Fruit fly (Drosophila melanogaster): ENCODE data around the gene waw.

Gene waw

DNA sequence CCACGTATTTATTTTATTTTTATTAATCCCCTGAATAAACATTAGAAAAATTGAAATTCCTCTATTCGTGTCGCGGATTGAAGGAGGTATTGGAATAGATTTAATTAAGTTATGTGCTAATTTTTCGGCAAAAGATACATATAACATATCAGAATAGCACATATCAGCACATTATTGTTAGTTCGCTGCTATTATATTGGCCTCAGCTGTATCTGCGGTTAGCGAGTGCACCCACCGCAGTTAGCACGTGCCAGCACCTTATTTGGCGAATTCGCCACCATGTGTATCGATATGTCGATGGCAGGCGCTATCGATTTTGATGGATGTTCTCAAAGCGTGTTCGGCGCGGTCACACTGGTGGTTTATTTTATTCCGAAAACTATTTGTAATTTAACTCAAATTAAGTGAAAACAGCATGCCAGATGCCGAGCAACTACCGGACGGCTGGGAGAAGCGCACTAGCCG is 17.8 kb upstream of the waw start, which contains the start of gene dod:
TSS of gene dod (plus strand) at position 323 of the 465 bp plus-strand sequence.
- no peak for TF ChIP-seq psq (optimal IDR thresholded peaks at IDR 0.05)
- no peak for TF ChIP-seq Dll (optimal IDR thresholded peaks at IDR 0.05)
- TF ChIP-seq CG8478 (optimal IDR thresholded peaks at IDR 0.05), result no peak
- no peak for TF ChIP-seq EcR (GFP tag; optimal IDR thresholded peaks at IDR 0.05)
- TF ChIP-seq pan (optimal IDR thresholded peaks at IDR 0.05), result no peak
- TF ChIP-seq usp (GFP tag; optimal IDR thresholded peaks at IDR 0.05), result no peak

DNA sequence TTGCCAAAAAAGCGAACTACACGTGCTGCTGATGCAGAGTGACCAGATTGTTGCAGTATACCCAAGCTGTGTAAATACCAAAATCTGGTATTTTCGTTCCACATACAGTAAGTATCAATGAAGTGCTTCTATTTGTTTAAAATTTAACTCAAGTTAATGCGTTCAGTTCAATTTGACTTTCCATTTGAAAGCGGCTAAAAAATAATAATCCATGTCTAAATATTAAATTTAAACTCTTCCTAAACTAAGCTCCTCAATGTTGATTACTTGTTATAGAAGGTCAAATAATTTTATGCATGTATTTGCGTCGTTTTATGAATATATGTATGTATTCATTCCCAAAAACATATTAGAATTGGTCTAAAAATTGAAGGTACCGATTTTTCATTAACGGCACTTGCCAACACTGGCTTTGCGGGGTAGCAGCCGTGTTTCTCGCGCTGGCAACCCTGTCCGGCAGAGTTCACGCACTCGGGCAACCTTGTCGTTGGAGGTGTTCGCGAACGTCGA is 13.0 kb upstream of the waw start, which contains the start of the genes peng and sol:
TSS of gene peng (minus strand) at position 44 of the 510 bp plus-strand sequence.
TSS of gene sol (plus strand) at position 481 of the 510 bp plus-strand sequence.
- no peak for TF ChIP-seq usp (GFP tag; optimal IDR thresholded peaks at IDR 0.05)
- no peak for TF ChIP-seq CG8478 (optimal IDR thresholded peaks at IDR 0.05)
- TF ChIP-seq pan (optimal IDR thresholded peaks at IDR 0.05), result no peak
- TF ChIP-seq EcR (GFP tag; optimal IDR thresholded peaks at IDR 0.05), result no peak
- no peak for TF ChIP-seq Dll (optimal IDR thresholded peaks at IDR 0.05)
- TF ChIP-seq psq (optimal IDR thresholded peaks at IDR 0.05), result no peak

DNA sequence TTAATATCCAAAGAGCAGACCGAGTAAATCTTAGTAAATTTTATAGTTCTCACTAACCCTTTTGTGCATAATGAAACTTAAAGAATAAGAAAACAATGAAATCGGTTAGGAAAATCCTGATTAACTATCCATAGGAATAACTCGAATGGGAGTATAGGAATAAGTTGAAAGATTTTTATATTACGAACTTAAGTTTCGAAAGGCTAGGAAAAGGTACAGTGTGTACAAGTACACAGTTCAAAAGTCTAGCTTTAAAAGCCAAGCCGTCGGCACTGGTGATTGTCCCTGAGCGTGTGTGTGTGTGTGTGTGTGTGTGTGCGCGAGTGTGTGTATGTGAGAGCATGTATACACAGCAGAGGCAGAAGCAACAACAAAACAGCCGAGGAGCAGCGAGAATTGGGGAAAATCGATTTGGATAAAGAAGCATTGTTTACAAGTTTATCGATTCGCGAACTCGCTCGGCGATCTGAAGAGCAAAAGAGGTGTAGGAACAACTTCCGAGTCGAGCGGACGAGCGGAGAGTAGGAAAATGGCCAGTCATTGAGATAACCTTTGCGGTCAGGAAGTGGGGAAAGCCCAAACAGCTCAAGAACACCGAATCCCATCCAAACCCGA is 11.5 kb upstream of the waw start:
- TF ChIP-seq EcR (GFP tag; optimal IDR thresholded peaks at IDR 0.05), result no peak
- TF ChIP-seq CG8478 (optimal IDR thresholded peaks at IDR 0.05), result peak; percentile 52

DNA sequence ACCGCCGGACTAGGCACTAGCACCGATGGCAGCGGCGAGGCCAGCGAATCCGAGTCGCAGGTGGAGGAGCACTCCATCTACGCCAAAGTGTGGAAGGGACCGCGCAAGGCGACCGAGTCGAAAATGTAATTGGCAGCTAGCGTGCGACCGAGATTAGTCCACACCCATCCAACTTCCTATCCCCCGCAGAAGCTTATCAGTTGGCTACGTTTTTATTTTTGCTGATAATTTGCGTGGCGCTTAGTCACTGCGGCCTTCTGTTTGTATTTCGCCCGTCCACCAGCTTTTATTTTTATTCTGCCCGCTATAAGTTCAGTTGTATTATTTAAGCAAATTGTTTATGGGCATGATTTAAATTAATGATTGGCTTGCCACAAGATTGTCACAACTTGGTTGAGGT is 9.3 kb upstream of the waw start:
- no peak for TF ChIP-seq usp (GFP tag; optimal IDR thresholded peaks at IDR 0.05)
- no peak for TF ChIP-seq pan (optimal IDR thresholded peaks at IDR 0.05)
- no peak for TF ChIP-seq psq (optimal IDR thresholded peaks at IDR 0.05)
- no peak for TF ChIP-seq EcR (GFP tag; optimal IDR thresholded peaks at IDR 0.05)
- TF ChIP-seq Dll (optimal IDR thresholded peaks at IDR 0.05), result no peak
- no peak for TF ChIP-seq CG8478 (optimal IDR thresholded peaks at IDR 0.05)

DNA sequence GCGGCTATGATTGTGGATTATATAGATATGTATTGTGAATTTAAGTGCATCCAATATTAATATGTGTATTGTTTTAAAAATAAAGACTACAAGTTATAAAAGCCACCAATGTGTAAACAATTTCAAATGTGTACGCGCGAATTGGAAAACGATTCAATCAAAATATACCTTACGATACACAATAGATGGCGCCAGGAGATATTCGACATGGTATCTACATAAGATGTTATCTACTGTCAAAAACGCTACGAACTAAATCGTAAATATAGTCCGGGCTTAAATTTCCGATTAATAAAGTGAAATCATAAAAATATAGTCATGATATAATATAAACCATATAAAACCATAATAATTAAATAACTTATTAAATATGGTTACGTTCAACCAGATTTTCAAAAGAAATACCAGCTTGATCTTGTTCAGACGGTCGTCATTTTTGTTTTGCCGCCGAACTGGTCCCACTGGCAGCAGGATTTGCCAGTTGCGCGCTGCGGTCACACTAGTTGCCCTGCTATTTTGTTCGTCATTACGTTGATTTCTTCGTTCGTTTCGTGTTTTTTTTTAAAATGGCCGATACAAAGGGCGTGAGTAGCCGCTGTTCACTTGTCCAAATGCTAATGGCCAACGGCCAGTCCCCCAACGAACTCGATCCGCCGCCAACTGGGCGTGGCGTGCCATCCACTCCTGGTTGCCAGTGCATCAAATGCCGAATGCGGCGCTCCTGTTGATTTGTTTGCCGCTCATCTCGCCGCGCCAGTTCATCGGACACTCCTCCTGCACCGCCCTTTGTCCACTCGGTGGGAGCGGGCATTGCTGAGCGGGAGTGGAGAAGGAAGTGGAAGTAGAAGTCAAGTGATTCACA is 4.8 kb upstream of the waw start, which contains the start of gene Septin1:
TSS of gene Septin1 (plus strand) at position 477 of the 862 bp plus-strand sequence.
- TF ChIP-seq psq (optimal IDR thresholded peaks at IDR 0.05), result no peak
- TF ChIP-seq Dll (optimal IDR thresholded peaks at IDR 0.05), result no peak
- no peak for TF ChIP-seq CG8478 (optimal IDR thresholded peaks at IDR 0.05)
- no peak for TF ChIP-seq usp (GFP tag; optimal IDR thresholded peaks at IDR 0.05)
- TF ChIP-seq pan (optimal IDR thresholded peaks at IDR 0.05), result no peak
- TF ChIP-seq EcR (GFP tag; optimal IDR thresholded peaks at IDR 0.05), result no peak

DNA sequence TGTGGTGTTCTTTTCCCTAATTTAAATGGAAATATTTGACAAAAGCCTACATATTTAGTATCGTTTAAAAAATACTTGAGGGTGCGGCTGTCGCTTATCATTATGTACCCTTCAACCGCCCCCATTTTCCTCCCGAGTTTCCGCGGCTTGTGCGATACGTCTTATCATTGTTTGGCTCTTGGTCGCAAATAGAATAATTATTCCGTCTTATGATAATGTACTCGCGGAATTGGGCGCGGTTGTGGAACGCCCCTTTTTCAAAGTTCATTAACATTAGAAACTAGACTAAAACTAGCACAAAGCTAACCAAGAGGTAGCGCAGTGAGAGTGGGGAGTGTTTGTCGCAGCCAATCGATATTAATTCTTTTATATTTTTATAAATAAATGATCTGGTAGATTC is 2.6 kb downstream of the waw start:
- TF ChIP-seq psq (optimal IDR thresholded peaks at IDR 0.05), result no peak
- no peak for TF ChIP-seq usp (GFP tag; optimal IDR thresholded peaks at IDR 0.05)
- TF ChIP-seq Dll (optimal IDR thresholded peaks at IDR 0.05), result no peak
- no peak for TF ChIP-seq EcR (GFP tag; optimal IDR thresholded peaks at IDR 0.05)
- no peak for TF ChIP-seq pan (optimal IDR thresholded peaks at IDR 0.05)
- no peak for TF ChIP-seq CG8478 (optimal IDR thresholded peaks at IDR 0.05)

DNA sequence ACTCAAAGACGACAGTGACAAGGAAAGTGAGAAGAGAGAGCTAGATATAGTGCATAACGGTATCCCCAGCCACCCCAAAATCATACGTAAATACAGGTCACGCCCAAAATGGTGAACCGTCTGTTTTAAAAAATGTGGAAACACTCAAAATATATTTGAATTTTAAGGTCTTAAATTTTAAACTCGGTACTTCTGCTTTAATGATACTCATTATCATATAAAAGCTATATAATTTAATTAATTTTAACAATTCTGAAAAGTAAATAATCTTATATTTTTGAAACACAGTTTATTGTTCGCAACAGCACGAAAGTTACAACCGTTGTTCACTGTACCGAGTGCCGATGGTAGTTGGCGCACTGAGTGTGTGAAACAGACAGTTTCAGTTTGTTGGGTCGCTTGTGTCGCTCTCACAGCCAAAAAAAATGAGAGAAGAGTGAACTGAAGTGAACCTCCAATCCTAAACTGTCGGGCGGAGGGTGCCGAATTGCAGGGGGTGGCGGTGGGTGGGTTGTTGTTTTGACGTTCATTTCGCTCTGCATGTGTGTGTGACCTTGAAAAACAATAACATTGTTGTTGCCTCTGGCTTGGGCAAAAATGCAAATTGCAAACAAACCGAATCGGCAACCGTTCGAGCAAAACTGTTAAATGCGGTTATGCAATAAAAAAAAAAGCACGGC is 3.6 kb downstream of the waw start:
- TF ChIP-seq pan (optimal IDR thresholded peaks at IDR 0.05) (no peak), EcR (GFP tag; optimal IDR thresholded peaks at IDR 0.05) (no peak), Dll (optimal IDR thresholded peaks at IDR 0.05) (no peak), usp (GFP tag; optimal IDR thresholded peaks at IDR 0.05) (no peak), CG8478 (optimal IDR thresholded peaks at IDR 0.05) (no peak), psq (optimal IDR thresholded peaks at IDR 0.05) (no peak)

DNA sequence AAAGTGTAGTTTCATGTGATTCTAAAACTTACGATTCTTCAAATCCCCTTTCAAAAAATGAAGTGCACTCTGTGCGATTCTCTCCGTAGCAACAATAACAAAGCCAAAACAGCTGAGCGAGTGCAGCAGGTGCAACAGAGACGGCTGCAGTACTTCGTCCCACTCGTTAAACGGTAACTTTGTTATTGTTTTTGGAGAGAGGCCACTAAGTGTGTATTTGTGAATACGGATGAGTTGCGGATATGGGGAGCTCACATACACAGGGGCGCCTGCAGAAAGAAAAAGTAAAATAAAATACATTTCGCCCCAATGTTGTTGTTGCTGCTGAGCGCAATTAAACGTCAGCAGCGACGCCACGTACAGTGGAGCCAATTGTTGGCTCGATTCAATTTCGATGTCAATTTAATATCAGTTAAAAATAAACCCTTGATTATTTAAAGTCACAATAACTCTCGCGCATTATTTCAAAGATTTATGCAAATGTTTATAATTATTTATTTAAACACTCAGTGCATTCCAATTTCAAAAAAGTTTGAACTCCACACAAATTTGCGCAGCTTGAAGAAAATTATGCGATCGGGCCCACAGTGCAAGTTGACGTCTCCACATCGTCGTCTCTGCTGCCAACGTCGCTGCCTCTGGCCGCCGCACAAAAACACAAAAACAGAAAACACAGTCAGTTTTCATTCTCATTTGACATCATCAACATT is 4.7 kb downstream of the waw start:
- TF ChIP-seq psq (optimal IDR thresholded peaks at IDR 0.05) (no peak), pan (optimal IDR thresholded peaks at IDR 0.05) (no peak), Dll (optimal IDR thresholded peaks at IDR 0.05) (no peak), EcR (GFP tag; optimal IDR thresholded peaks at IDR 0.05) (no peak), CG8478 (optimal IDR thresholded peaks at IDR 0.05) (peak; percentile 59), usp (GFP tag; optimal IDR thresholded peaks at IDR 0.05) (no peak)

DNA sequence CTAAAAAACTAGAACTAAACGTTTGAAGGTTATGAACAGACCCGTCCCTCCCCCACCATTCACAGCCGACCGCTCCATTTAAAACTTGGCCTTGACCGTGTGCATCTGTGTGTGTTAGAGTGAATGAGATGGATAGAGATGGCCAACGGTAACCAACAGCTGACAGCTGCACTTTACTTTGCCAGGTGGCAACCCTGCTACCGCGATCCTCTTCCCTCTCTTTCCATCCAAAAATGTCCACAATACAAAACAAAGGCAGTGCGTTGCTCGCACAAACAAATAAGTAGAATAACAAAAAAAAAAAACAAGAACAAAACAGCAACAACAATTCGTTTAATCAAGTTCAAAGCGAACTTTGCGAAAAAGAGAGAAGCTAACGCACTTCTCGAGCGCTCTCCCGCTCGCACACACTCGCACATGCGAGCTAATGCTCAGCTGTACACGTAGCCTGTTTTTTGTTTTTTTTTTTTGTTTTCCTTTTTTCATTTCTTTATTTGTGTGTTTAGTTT is 5.6 kb downstream of the waw start:
- peak in 1 of 2 experiments; percentile 53 for TF ChIP-seq EcR (GFP tag; optimal IDR thresholded peaks at IDR 0.05)
- no peak for TF ChIP-seq pan (optimal IDR thresholded peaks at IDR 0.05)

DNA sequence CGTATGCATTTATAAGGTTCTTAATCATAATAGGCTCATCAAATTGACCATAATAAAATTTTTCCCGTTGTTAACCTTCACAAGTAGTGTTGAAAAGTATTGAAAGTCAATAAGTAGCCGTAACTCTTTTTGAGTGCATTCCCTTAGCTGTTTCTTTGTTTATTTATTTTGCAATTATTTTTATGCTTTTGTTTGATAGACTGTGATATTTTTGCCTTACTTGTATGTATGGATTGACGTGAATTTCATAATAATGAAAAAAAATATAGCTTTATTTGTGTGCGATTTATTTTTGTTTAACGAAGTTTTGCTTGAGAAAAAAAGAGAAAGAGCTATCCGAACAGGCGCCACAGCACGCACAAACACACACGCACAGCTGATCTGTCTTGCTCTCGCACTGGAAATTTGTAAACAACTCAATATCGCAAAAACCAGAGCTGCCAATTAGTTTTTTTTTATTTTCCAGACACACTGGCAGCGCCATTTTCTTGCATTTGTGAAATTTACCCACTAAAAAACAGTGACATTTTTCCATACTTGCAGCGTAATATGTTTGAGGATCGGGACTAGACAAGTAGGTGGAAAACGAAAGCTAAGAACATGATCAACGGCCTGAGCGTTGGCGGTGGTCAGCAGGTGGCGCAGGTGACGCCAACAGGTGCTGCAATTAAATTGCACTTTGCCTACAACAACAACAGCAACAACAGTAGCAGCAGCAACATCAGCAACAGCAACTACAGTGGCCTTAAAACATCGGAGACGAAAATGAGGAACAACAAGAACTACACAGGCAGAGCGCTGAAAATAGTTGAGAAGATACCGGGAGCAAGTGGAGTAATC is 6.5 kb downstream of the waw start:
- TF ChIP-seq CG8478 (optimal IDR thresholded peaks at IDR 0.05), result peak; percentile 31
- TF ChIP-seq pan (optimal IDR thresholded peaks at IDR 0.05), result no peak

All from whole organism.